Worm (Caenorhabditis elegans): ENCODE data around the gene T01D1.3.

The T01D1.3 gene

DNA sequence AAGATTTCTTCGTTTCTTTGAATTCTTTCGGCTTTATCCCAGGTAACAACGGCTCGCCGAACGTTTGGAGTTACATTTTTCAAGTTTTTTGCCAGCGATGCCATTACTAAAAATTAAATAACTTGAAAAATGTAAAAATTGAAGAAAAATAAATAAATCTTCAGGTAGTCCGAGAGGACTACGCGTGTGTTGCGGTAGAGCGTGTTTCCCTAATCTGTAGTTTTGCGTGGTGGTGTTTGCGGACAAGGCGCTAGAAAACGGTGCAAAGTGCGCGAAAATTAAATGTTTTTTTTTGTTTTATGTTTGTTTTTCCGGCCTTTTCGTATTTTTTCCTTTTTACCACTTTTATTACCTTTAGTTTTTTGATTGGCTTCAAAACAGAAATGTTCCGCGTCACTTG lies 19.9 kb downstream of the T01D1.3 start, which contains the start of gene mrpl-28 (continued):
- peak; percentile 98 for TF ChIP-seq nhr-71 (tag; optimal IDR thresholded peaks at IDR 0.05)
- peak; percentile 98 for TF ChIP-seq nhr-90 (tag; optimal IDR thresholded peaks at IDR 0.05; ENCODE audit: poor library complexity)
- TF ChIP-seq nhr-47 (tag; optimal IDR thresholded peaks at IDR 0.05): peak; percentile 98
- no peak for TF ChIP-seq tlp-1 (tag; optimal IDR thresholded peaks at IDR 0.05)
- TF ChIP-seq lir-3 (tag; optimal IDR thresholded peaks at IDR 0.05; ENCODE audit: poor library complexity): peak; percentile 91
- peak; percentile 95 for TF ChIP-seq nhr-19 (GFP tag; conservative IDR thresholded peaks at IDR 0.05)
- peak; percentile 60 for TF ChIP-seq blmp-1 (tag; optimal IDR thresholded peaks at IDR 0.05)
- peak; percentile 89 for TF ChIP-seq pax-3 (tag; optimal IDR thresholded peaks at IDR 0.05)
- TF ChIP-seq unc-30 (tag; optimal IDR thresholded peaks at IDR 0.05): peak; percentile 71
- peak; percentile 98 for TF ChIP-seq snu-23 (GFP tag; optimal IDR thresholded peaks at IDR 0.05)
- TF ChIP-seq efl-3 (GFP tag; optimal IDR thresholded peaks at IDR 0.05): no peak
- TF ChIP-seq zip-4 (GFP tag; optimal IDR thresholded peaks at IDR 0.05): peak; percentile 89
- TF ChIP-seq aha-1 (tag; optimal IDR thresholded peaks at IDR 0.05): peak; percentile 69
- TF ChIP-seq ceh-82 (tag; optimal IDR thresholded peaks at IDR 0.05): peak; percentile 94 to 97 (median 95)
- peak; percentile 92 for TF ChIP-seq ceh-8 (GFP tag; optimal IDR thresholded peaks at IDR 0.05)
- TF ChIP-seq lsy-2 (tag; optimal IDR thresholded peaks at IDR 0.05): peak; percentile 94 to 95
- peak; percentile 56 for TF ChIP-seq zag-1 (tag; optimal IDR thresholded peaks at IDR 0.05)
- TF ChIP-seq egl-13 (tag; optimal IDR thresholded peaks at IDR 0.05): peak; percentile 94
- TF ChIP-seq C04F5.9 (tag; optimal IDR thresholded peaks at IDR 0.05): peak; percentile 90
- peak; percentile 68 for TF ChIP-seq mef-2 (tag; optimal IDR thresholded peaks at IDR 0.05)
- TF ChIP-seq nhr-76 (tag; optimal IDR thresholded peaks at IDR 0.05): peak; percentile 60
- peak; percentile 82 for TF ChIP-seq unc-98 (GFP tag; IDR thresholded peaks at IDR 0.05)
- TF ChIP-seq fkh-10 (GFP tag; optimal IDR thresholded peaks at IDR 0.05): peak; percentile 63
- TF ChIP-seq xbp-1 (tag; optimal IDR thresholded peaks at IDR 0.05): peak; percentile 96
- TF ChIP-seq C34B4.2 (tag; optimal IDR thresholded peaks at IDR 0.05): peak; percentile 27
- peak in 3 of 6 experiments; percentile 61 to 89 (median 84) for TF ChIP-seq elt-3 (tag; optimal IDR thresholded peaks at IDR 0.05)
- no peak for TF ChIP-seq Y116A8C.19 (tag; optimal IDR thresholded peaks at IDR 0.05; ENCODE audit: borderline replicate concordance)
- peak; percentile 94 for TF ChIP-seq fkh-8 (tag; optimal IDR thresholded peaks at IDR 0.05)
- TF ChIP-seq unc-62 (GFP tag; optimal IDR thresholded peaks at IDR 0.05): no peak
- TF ChIP-seq ceh-88 (GFP tag; IDR thresholded peaks at IDR 0.05): peak; percentile 92
- no peak for TF ChIP-seq sptf-1 (tag; optimal IDR thresholded peaks at IDR 0.05)
- peak; percentile 95 for TF ChIP-seq unc-130 (tag; optimal IDR thresholded peaks at IDR 0.05)
- TF ChIP-seq C16A3.4 (tag; optimal IDR thresholded peaks at IDR 0.05): peak; percentile 95
- no peak for TF ChIP-seq nhr-84 (tag; optimal IDR thresholded peaks at IDR 0.05)
- TF ChIP-seq nhr-85 (tag): peak; percentile 98
- peak; percentile 81 for TF ChIP-seq nhr-11 (tag; optimal IDR thresholded peaks at IDR 0.05)
- peak; percentile 79 for TF ChIP-seq snpc-4 (tag; optimal IDR thresholded peaks at IDR 0.05)
- TF ChIP-seq dpl-1 (GFP tag; optimal IDR thresholded peaks at IDR 0.05): peak; percentile 97 to 98 (median 97)
- no peak for TF ChIP-seq ceh-63 (GFP tag; optimal IDR thresholded peaks at IDR 0.05)
- TF ChIP-seq alr-1 (tag; optimal IDR thresholded peaks at IDR 0.05; ENCODE audit: borderline replicate concordance): no peak
- TF ChIP-seq ztf-4 (tag; optimal IDR thresholded peaks at IDR 0.05): peak; percentile 93
- TF ChIP-seq irx-1 (tag; optimal IDR thresholded peaks at IDR 0.05): peak; percentile 95
- no peak for TF ChIP-seq hlh-17 (GFP tag; optimal IDR thresholded peaks at IDR 0.05; ENCODE audit: borderline replicate concordance)
- TF ChIP-seq rnt-1 (tag; optimal IDR thresholded peaks at IDR 0.05): peak; percentile 97
- peak in 1 of 2 experiments; percentile 85 for TF ChIP-seq mdl-1 (tag; optimal IDR thresholded peaks at IDR 0.05)
- peak; percentile 90 for TF ChIP-seq skn-1 (tag; optimal IDR thresholded peaks at IDR 0.05)
- TF ChIP-seq nhr-12 (tag; optimal IDR thresholded peaks at IDR 0.05): peak; percentile 52
- TF ChIP-seq lin-39 (tag; optimal IDR thresholded peaks at IDR 0.05): peak; percentile 95
- TF ChIP-seq ama-1 (optimal IDR thresholded peaks at IDR 0.05): peak; percentile 59
- peak; percentile 97 for TF ChIP-seq tbx-2 (tag; optimal IDR thresholded peaks at IDR 0.05)
- no peak for TF ChIP-seq pag-3 (tag; optimal IDR thresholded peaks at IDR 0.05; ENCODE audit: borderline replicate concordance, insufficient read depth)
- peak; percentile 19 for TF ChIP-seq pqm-1 (tag; optimal IDR thresholded peaks at IDR 0.05)
- TF ChIP-seq isw-1 (GFP tag; IDR thresholded peaks at IDR 0.05): peak; percentile 94

Measured in whole organism, L1 larva.